Worm (Caenorhabditis elegans) whole organism, L1 larva: ENCODE measurements around the gene gtl-2.

ENCODE experiments used
- fkh-4 ChIP-seq: sonication (generic microtip); optimal IDR thresholded peaks from 2 replicates; lab custom pipeline; 2016; ENCODE audit warnings: missing compliant biosample characterization, missing genetic modification characterization, borderline replicate concordance
- lin-35 ChIP-seq, 2 experiments: fragments of 150-350 bp; optimal IDR thresholded peaks; 2 replicates each; lab custom pipeline; 2014; ENCODE audit warnings: missing biosample characterization in 2 of 2, missing genetic modification characterization in 2 of 2, missing genetic modification reagents in 2 of 2
- nhr-20 ChIP-seq: sonication (generic microtip); optimal IDR thresholded peaks from 2 replicates; lab custom pipeline; 2016; ENCODE audit warnings: mild to moderate bottlenecking, missing genetic modification characterization, missing compliant biosample characterization
- rnt-1 ChIP-seq: sonication (generic microtip); optimal IDR thresholded peaks from 2 replicates; lab custom pipeline; 2016; ENCODE audit warnings: mild to moderate bottlenecking, missing genetic modification characterization, moderate library complexity, missing compliant biosample characterization
- tbx-2 ChIP-seq: sonication (generic microtip); optimal IDR thresholded peaks from 2 replicates; lab custom pipeline; 2016; ENCODE audit warnings: missing genetic modification characterization, missing compliant biosample characterization
- unc-130 ChIP-seq: fragments of 150-350 bp; optimal IDR thresholded peaks from 2 replicates; lab custom pipeline; 2017; ENCODE audit warnings: missing biosample characterization, missing genetic modification characterization, inconsistent platforms
- unc-86 ChIP-seq: sonication (generic microtip); optimal IDR thresholded peaks from 2 replicates; lab custom pipeline; 2016; ENCODE audit warnings: missing genetic modification characterization, missing compliant biosample characterization

DNA sequence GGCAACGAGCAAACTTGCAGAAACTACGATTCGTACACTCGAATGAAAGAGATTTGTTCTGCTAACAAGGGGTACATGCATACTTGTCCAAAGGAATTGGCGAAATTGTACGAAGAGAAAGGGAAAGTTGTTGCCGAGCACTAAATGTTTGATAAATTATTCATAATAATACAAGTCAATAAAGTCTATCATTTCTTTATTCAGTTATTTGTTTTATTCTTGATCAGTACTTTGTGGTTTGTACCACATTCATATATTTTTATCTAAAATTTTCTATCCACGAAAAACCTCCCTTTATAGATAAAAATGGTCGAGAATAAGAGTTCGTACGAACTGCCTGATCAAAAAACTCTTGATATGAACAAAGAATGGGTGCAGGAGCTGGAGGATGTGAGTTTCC, 47.2 kb downstream of the gtl-2 start, which contains the start of gene edg-1:
- no peak for TF ChIP-seq unc-130
- TF ChIP-seq tbx-2 (tag; lab: Kevin White, UChicago), result no peak
- no peak for TF ChIP-seq lin-35 (GFP tag; optimal IDR thresholded peaks at IDR 0.05; lab: Kevin White, UChicago)
- no peak for TF ChIP-seq nhr-20
- no peak for TF ChIP-seq unc-86 (tag; lab: Kevin White, UChicago)
- no peak for TF ChIP-seq rnt-1 (tag; lab: Kevin White, UChicago)
- no peak for TF ChIP-seq fkh-4 (tag; lab: Kevin White, UChicago)
